Fruit fly (Drosophila melanogaster) whole organism, embryonic: ENCODE measurements around the gene Rlb1.
A peak's percentile ranks its signal among the peaks of the same experiment; 100 is the strongest.

Experiments used
- Blimp-1 ChIP-seq: fragments of 200-800 bp; sonication (Bioruptor generic); optimal IDR thresholded peaks from 3 replicates; lab custom pipeline; 2018; ENCODE audit warnings: missing biosample characterization, missing genetic modification characterization, mild to moderate bottlenecking, moderate library complexity, missing genetic modification reagents
- CG1024 ChIP-seq: fragments of 200-800 bp; sonication (Bioruptor generic); IDR thresholded peaks from 2 replicates; pipeline ENCODE4 v1.3.6; 2022; ENCODE audit warnings: missing biosample characterization, missing genetic modification characterization
- CG11504 ChIP-seq: fragments of 200-800 bp; sonication (Bioruptor generic); optimal IDR thresholded peaks from 3 replicates; lab custom pipeline; 2019; ENCODE audit warnings: missing biosample characterization, mild to moderate bottlenecking, missing genetic modification characterization, moderate library complexity
- CG1529 ChIP-seq: fragments of 200-800 bp; sonication (Bioruptor generic); optimal IDR thresholded peaks from 3 replicates; lab custom pipeline; 2018; ENCODE audit warnings: missing biosample characterization, missing genetic modification characterization
- CG1602 ChIP-seq: fragments of 200-800 bp; sonication (Bioruptor generic); optimal IDR thresholded peaks from 3 replicates; lab custom pipeline; 2016; ENCODE audit warnings: missing biosample characterization, missing genetic modification characterization
- CG16779 ChIP-seq: fragments of 200-800 bp; sonication (Bioruptor generic); IDR thresholded peaks from 2 replicates; pipeline ENCODE4 v1.3.6; 2022; ENCODE audit warnings: missing biosample characterization, missing genetic modification characterization
- CG16813 ChIP-seq: fragments of 200-800 bp; sonication (Bioruptor generic); IDR thresholded peaks from 3 replicates; pipeline ENCODE4 v1.3.6; 2022; ENCODE audit warnings: missing biosample characterization, missing genetic modification characterization; ENCODE audit not compliant: partially characterized antibody
- CG17328 ChIP-seq: fragments of 200-800 bp; sonication (Bioruptor generic); IDR thresholded peaks from 2 replicates; pipeline ENCODE4 v1.3.6; 2022; ENCODE audit warnings: missing biosample characterization, missing genetic modification characterization
- CG17568 ChIP-seq: fragments of 200-800 bp; sonication (Bioruptor generic); optimal IDR thresholded peaks from 2 replicates; lab custom pipeline; 2018; ENCODE audit warnings: missing biosample characterization, mild to moderate bottlenecking, missing genetic modification characterization, moderate library complexity
- CG17912 ChIP-seq: fragments of 200-800 bp; sonication (Bioruptor generic); optimal IDR thresholded peaks from 2 replicates; lab custom pipeline; 2018; ENCODE audit warnings: missing biosample characterization, mild to moderate bottlenecking, missing genetic modification characterization
- CG2120 ChIP-seq: fragments of 200-800 bp; sonication (Bioruptor generic); optimal IDR thresholded peaks from 3 replicates; lab custom pipeline; 2016; ENCODE audit warnings: missing biosample characterization, missing genetic modification characterization
- CG30431 ChIP-seq: fragments of 200-800 bp; sonication (Bioruptor generic); optimal IDR thresholded peaks from 2 replicates; lab custom pipeline; 2017; ENCODE audit warnings: missing biosample characterization, missing genetic modification characterization
- CG3163 ChIP-seq: fragments of 200-800 bp; sonication (Bioruptor generic); optimal IDR thresholded peaks from 3 replicates; lab custom pipeline; 2016; ENCODE audit warnings: missing biosample characterization, missing genetic modification characterization
- CG4730 ChIP-seq: fragments of 200-800 bp; sonication (Bioruptor generic); IDR thresholded peaks from 2 replicates; pipeline ENCODE4 v1.3.6; 2022; ENCODE audit warnings: missing biosample characterization, missing genetic modification characterization
- CG4854 ChIP-seq: fragments of 200-800 bp; sonication (Bioruptor generic); optimal IDR thresholded peaks from 2 replicates; lab custom pipeline; 2016; ENCODE audit warnings: missing biosample characterization, missing genetic modification characterization, inconsistent platforms
- CG5180 ChIP-seq: fragments of 200-800 bp; sonication (Bioruptor generic); optimal IDR thresholded peaks from 3 replicates; lab custom pipeline; 2017; ENCODE audit warnings: missing biosample characterization, missing genetic modification characterization, mild to moderate bottlenecking, moderate library complexity, missing genetic modification reagents
- CG7372 ChIP-seq: fragments of 200-800 bp; sonication (Bioruptor generic); IDR thresholded peaks from 2 replicates; pipeline ENCODE4 v1.3.6; 2022; ENCODE audit warnings: missing biosample characterization, missing genetic modification characterization
- D19A ChIP-seq: fragments of 200-800 bp; optimal IDR thresholded peaks from 3 replicates; lab custom pipeline; 2019; ENCODE audit warnings: missing biosample characterization, mild to moderate bottlenecking, missing genetic modification characterization, moderate library complexity
- Dbx ChIP-seq: fragments of 200-800 bp; sonication (Bioruptor generic); IDR thresholded peaks from 3 replicates; pipeline ENCODE4 v1.3.6; 2022; ENCODE audit warnings: missing biosample characterization, missing genetic modification characterization
- Dip2 ChIP-seq: fragments of 200-800 bp; sonication (Bioruptor generic); IDR thresholded peaks from 2 replicates; pipeline ENCODE4 v1.3.6; 2022; ENCODE audit warnings: missing biosample characterization, missing genetic modification characterization
- Dip3 ChIP-seq: fragments of 200-800 bp; sonication (Bioruptor generic); optimal IDR thresholded peaks from 3 replicates; lab custom pipeline; 2016; ENCODE audit warnings: missing biosample characterization, missing genetic modification characterization
- Doc2 ChIP-seq: fragments of 200-800 bp; sonication (Bioruptor generic); IDR thresholded peaks from 2 replicates; pipeline ENCODE4 v1.3.6; 2022; ENCODE audit warnings: missing biosample characterization, missing genetic modification characterization
- Ets65A ChIP-seq: fragments of 200-800 bp; sonication (Bioruptor generic); peaks from one replicate; lab custom pipeline; 2016; ENCODE audit warnings: missing biosample characterization, missing genetic modification characterization
- HLH54F ChIP-seq: fragments of 200-800 bp; sonication (Bioruptor generic); optimal IDR thresholded peaks from 3 replicates; lab custom pipeline; 2016; ENCODE audit warnings: missing biosample characterization, missing genetic modification characterization
- Hr39 ChIP-seq: fragments of >200 bp; optimal IDR thresholded peaks from 2 replicates; lab custom pipeline; 2017
- Hr78 ChIP-seq, 2 experiments: fragments of 200-800 bp in 1 of 2; fragments of >200 bp in 1 of 2; sonication (Bioruptor generic) in 1 of 2; optimal IDR thresholded peaks; 2 replicates each; lab custom pipeline; 2017 to 2019; ENCODE audit warnings: missing biosample characterization in 2 of 2, missing genetic modification characterization in 2 of 2, mild to moderate bottlenecking in 1 of 2, moderate library complexity in 1 of 2
- Meics ChIP-seq: fragments of 200-800 bp; sonication (Bioruptor generic); optimal IDR thresholded peaks from 2 replicates; lab custom pipeline; 2017; ENCODE audit warnings: missing biosample characterization, mild to moderate bottlenecking, missing genetic modification characterization
- NK7.1 ChIP-seq: fragments of 200-800 bp; sonication (Bioruptor generic); optimal IDR thresholded peaks from 3 replicates; lab custom pipeline; 2016; ENCODE audit warnings: missing biosample characterization, missing genetic modification characterization
- Oli ChIP-seq: fragments of 200-800 bp; sonication (Bioruptor generic); optimal IDR thresholded peaks from 2 replicates; lab custom pipeline; 2018; ENCODE audit warnings: missing biosample characterization, mild to moderate bottlenecking, missing genetic modification characterization, moderate library complexity
- Six4 ChIP-seq: fragments of 200-800 bp; sonication (Bioruptor generic); optimal IDR thresholded peaks from 2 replicates; lab custom pipeline; 2016; ENCODE audit warnings: missing biosample characterization, missing genetic modification characterization
- Sox102F ChIP-seq: fragments of 200-800 bp; sonication (Bioruptor generic); optimal IDR thresholded peaks from 2 replicates; lab custom pipeline; 2018; ENCODE audit warnings: missing biosample characterization, mild to moderate bottlenecking, missing genetic modification characterization, moderate library complexity
- Usf ChIP-seq: fragments of 200-800 bp; sonication (Bioruptor generic); optimal IDR thresholded peaks from 2 replicates; lab custom pipeline; 2017; ENCODE audit warnings: missing genotype, missing biosample characterization, missing genetic modification characterization
- aop ChIP-seq: fragments of 200-800 bp; sonication (Bioruptor generic); IDR thresholded peaks from 2 replicates; pipeline ENCODE4 v1.3.6; 2022; ENCODE audit warnings: missing biosample characterization, missing genetic modification characterization
- bsh ChIP-seq, 2 experiments: fragments of 200-800 bp; sonication (Bioruptor generic); optimal IDR thresholded peaks; 2 replicates each; lab custom pipeline; 2017 to 2018; ENCODE audit warnings: mild to moderate bottlenecking in 2 of 2, missing biosample characterization in 2 of 2, missing genetic modification characterization in 2 of 2, moderate library complexity in 1 of 2
- crp ChIP-seq, 2 experiments: fragments of 200-800 bp; sonication (Bioruptor generic); optimal IDR thresholded peaks; 2 replicates in 1 of 2; 3 replicates in 1 of 2; lab custom pipeline; 2017; ENCODE audit warnings: missing biosample characterization in 2 of 2, missing genetic modification characterization in 2 of 2, mild to moderate bottlenecking in 1 of 2, moderate library complexity in 1 of 2
- ftz-f1 ChIP-seq: fragments of 200-800 bp; sonication (Bioruptor generic); optimal IDR thresholded peaks from 2 replicates; lab custom pipeline; 2016; ENCODE audit warnings: missing biosample characterization, missing genetic modification characterization
- grn ChIP-seq: fragments of 200-800 bp; sonication (Bioruptor generic); optimal IDR thresholded peaks from 3 replicates; lab custom pipeline; 2017; ENCODE audit warnings: missing biosample characterization, missing genetic modification characterization
- gt ChIP-seq: fragments of 200-800 bp; sonication (Bioruptor generic); IDR thresholded peaks from 2 replicates; pipeline ENCODE4 v1.3.6; 2022; ENCODE audit warnings: missing biosample characterization, missing genetic modification characterization
- hth ChIP-seq: fragments of >200 bp; optimal IDR thresholded peaks from 2 replicates; lab custom pipeline; 2017; ENCODE audit warnings: inconsistent platforms
- inv ChIP-seq: fragments of 200-800 bp; sonication (Bioruptor generic); IDR thresholded peaks from 2 replicates; pipeline ENCODE4 v1.3.6; 2022; ENCODE audit warnings: missing biosample characterization, missing genetic modification characterization; ENCODE audit not compliant: partially characterized antibody
- lov ChIP-seq, 2 experiments: fragments of 200-800 bp in 1 of 2; fragments of >200 bp in 1 of 2; sonication (Bioruptor generic) in 1 of 2; IDR thresholded peaks in 1 of 2; optimal IDR thresholded peaks in 1 of 2; 2 replicates in 1 of 2; 3 replicates in 1 of 2; pipeline versions ENCODE4 v1.3.6 to Lab custom; 2017 to 2022; ENCODE audit warnings: missing biosample characterization in 1 of 2, missing genetic modification characterization in 1 of 2
- otp ChIP-seq: fragments of 200-800 bp; sonication (Bioruptor generic); IDR thresholded peaks from 3 replicates; pipeline ENCODE4, ENCODE4 v1.3.6; 2022; ENCODE audit warnings: missing biosample characterization, missing genetic modification characterization
- row ChIP-seq: fragments of 200-800 bp; sonication (Bioruptor generic); IDR thresholded peaks from 3 replicates; pipeline ENCODE4 v1.3.6; 2022; ENCODE audit warnings: missing biosample characterization, missing genetic modification characterization
- salm ChIP-seq: fragments of 200-800 bp; sonication (Bioruptor generic); optimal IDR thresholded peaks from 2 replicates; lab custom pipeline; 2018; ENCODE audit warnings: missing biosample characterization, mild to moderate bottlenecking, missing genetic modification characterization
- seq ChIP-seq: fragments of 200-800 bp; sonication (Bioruptor generic); IDR thresholded peaks from 2 replicates; pipeline ENCODE4 v1.3.6; 2022; ENCODE audit warnings: missing biosample characterization, missing genetic modification characterization
- sob ChIP-seq: fragments of 200-800 bp; sonication (Bioruptor generic); IDR thresholded peaks from 2 replicates; pipeline ENCODE4 v1.3.6; 2022; ENCODE audit warnings: missing biosample characterization, missing genetic modification characterization
- tna ChIP-seq: fragments of 200-800 bp; sonication (Bioruptor generic); IDR thresholded peaks from 2 replicates; pipeline ENCODE4 v1.3.6; 2022; ENCODE audit warnings: missing biosample characterization, missing genetic modification characterization; ENCODE audit not compliant: partially characterized antibody
- ttk ChIP-seq: fragments of 200-800 bp; sonication (Bioruptor generic); IDR thresholded peaks from 2 replicates; pipeline ENCODE4 v2.1.2; 2022; ENCODE audit warnings: missing biosample characterization, missing genetic modification characterization
- tup ChIP-seq: fragments of 200-800 bp; sonication (Bioruptor generic); optimal IDR thresholded peaks from 2 replicates; lab custom pipeline; 2016; ENCODE audit warnings: missing biosample characterization, mild to moderate bottlenecking, missing genetic modification characterization, moderate library complexity

Rlb1 gene

DNA sequence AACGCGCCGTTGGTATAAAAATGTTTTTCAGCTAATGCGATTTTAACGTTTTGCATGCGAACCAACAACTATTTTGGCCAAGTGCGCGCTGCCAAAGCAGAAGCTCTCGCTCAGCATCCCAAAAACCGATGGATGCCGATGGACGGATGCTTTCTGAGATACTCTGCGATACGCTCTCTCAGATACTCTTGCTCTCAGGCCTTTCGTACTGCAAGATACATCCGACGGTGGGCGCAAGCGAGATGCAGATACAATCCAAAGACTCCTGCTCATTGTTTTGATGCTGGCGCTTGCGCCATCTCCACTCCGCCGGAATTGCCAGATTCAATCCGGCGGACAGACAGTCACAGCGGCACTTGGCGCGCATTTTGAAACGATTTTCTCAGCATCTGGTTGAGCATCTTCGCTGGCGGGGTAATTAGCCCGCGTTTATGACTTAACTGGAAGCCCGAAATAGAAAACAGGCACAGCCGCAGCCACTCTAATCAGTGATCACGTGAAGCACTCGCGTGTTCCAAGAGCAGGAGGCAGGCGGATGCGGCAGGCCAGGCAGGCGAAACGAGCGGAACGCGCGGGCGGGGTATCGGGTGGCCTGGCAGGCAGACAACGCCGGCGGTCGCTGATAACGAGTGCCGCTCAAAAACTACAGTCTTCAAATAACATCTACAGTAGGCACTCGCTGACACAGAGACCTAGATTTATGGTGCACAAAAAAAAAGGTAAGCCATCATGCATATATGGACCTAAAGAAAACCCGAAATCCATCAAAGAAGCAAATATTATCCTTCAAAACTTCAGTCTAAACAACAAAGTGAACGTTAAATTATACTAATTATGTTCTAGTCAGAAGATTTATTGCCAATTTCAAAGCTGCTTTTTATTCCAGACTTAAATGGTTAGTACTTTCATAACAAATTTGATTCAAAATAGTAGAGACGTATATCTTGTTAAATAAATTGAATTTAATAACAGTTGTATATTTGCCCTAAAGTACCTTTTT, 19.2 kb upstream of the Rlb1 start, which contains the start of gene CG16779 (continued):
- TF ChIP-seq lov (optimal IDR thresholded peaks at IDR 0.05; lab: Kevin White, UChicago) = no peak
- no peak for TF ChIP-seq lov (GFP tag; IDR thresholded peaks at IDR 0.05; lab: Robert Waterston, UW)
- no peak for TF ChIP-seq Six4 (GFP tag; lab: Kevin White, UChicago)
- TF ChIP-seq CG3163 (GFP tag; lab: Kevin White, UChicago) = no peak
- peak; percentile 71 for TF ChIP-seq row (GFP tag; lab: Robert Waterston, UW)
- TF ChIP-seq CG4730 (GFP tag; lab: Robert Waterston, UW) = no peak
- TF ChIP-seq CG4854 (GFP tag; lab: Kevin White, UChicago) = no peak
- no peak for TF ChIP-seq tna (GFP tag; lab: Robert Waterston, UW)
- TF ChIP-seq CG1024 (GFP tag; lab: Robert Waterston, UW) = no peak
- peak; percentile 72 for TF ChIP-seq Ets65A (GFP tag; lab: Kevin White, UChicago)
- no peak for TF ChIP-seq CG16813 (GFP tag; lab: Robert Waterston, UW)
- TF ChIP-seq Dip3 = no peak
- TF ChIP-seq CG7372 (GFP tag; lab: Robert Waterston, UW) = no peak
- peak; percentile 28 for TF ChIP-seq D19A (tag; lab: Kevin White, UChicago)
- TF ChIP-seq CG1529 = no peak
- no peak for TF ChIP-seq Doc2 (GFP tag; lab: Robert Waterston, UW)
- no peak for TF ChIP-seq grn
- TF ChIP-seq salm (tag; lab: Kevin White, UChicago) = no peak
- TF ChIP-seq CG5180 = peak; percentile 18
- TF ChIP-seq CG30431 = peak; percentile 43
- no peak for TF ChIP-seq aop (GFP tag; lab: Robert Waterston, UW)
- no peak for TF ChIP-seq Dbx
- no peak for TF ChIP-seq inv (GFP tag; lab: Robert Waterston, UW)
- TF ChIP-seq Sox102F (GFP tag; lab: Kevin White, UChicago) = peak; percentile 36
- no peak for TF ChIP-seq hth
- no peak for TF ChIP-seq NK7.1 (GFP tag; lab: Kevin White, UChicago)
- TF ChIP-seq HLH54F = no peak
- no peak for TF ChIP-seq gt (GFP tag; lab: Robert Waterston, UW)
- TF ChIP-seq Hr39 (lab: Kevin White, UChicago) = no peak
- no peak for TF ChIP-seq Dip2
- TF ChIP-seq Hr78 (GFP tag; optimal IDR thresholded peaks at IDR 0.05; lab: Kevin White, UChicago) = peak in 1 of 2 experiments; percentile 74
- TF ChIP-seq CG1602 = no peak
- TF ChIP-seq CG11504 (tag; lab: Kevin White, UChicago) = peak; percentile 66
- no peak for TF ChIP-seq otp (GFP tag; lab: Robert Waterston, UW)
- TF ChIP-seq bsh (GFP tag; optimal IDR thresholded peaks at IDR 0.05; lab: Kevin White, UChicago) = peak in 1 of 2 experiments; percentile 10
- TF ChIP-seq crp (GFP tag; optimal IDR thresholded peaks at IDR 0.05; lab: Kevin White, UChicago) = no peak
- TF ChIP-seq Oli (tag; lab: Kevin White, UChicago) = peak; percentile 67
- no peak for TF ChIP-seq CG17568 (GFP tag; lab: Kevin White, UChicago)
- TF ChIP-seq Meics = peak; percentile 43
- TF ChIP-seq seq (GFP tag; lab: Robert Waterston, UW) = no peak
- peak; percentile 45 for TF ChIP-seq CG2120
- no peak for TF ChIP-seq tup (GFP tag; lab: Kevin White, UChicago)
- no peak for TF ChIP-seq CG17912 (GFP tag; lab: Kevin White, UChicago)
- peak; percentile 30 for TF ChIP-seq Blimp-1 (GFP tag; lab: Kevin White, UChicago)
- TF ChIP-seq ttk = no peak
- TF ChIP-seq Usf (GFP tag; lab: Kevin White, UChicago) = no peak
- TF ChIP-seq CG17328 (GFP tag; lab: Robert Waterston, UW) = no peak
- TF ChIP-seq ftz-f1 (GFP tag; lab: Kevin White, UChicago) = peak; percentile 33
- TF ChIP-seq CG16779 (GFP tag; lab: Robert Waterston, UW) = 0 out of 2 replicates have a peak, but pooled peaks have one; percentile 24
- TF ChIP-seq sob = peak; percentile 28; the same call in 1 of the 2 replicates
